Worm (Caenorhabditis elegans): ENCODE data around the gene tat-1.

The tat-1 gene

ce11 chrIII:12434104-12434503 lies 12.6 kb upstream of the tat-1 start, which contains the start of gene Y49E10.27:
Gene Y49E10.27 (plus strand): TSS chrIII:12434404.
- no peak for TF ChIP-seq unc-62 (GFP tag; optimal IDR thresholded peaks at IDR 0.05)

DNA sequence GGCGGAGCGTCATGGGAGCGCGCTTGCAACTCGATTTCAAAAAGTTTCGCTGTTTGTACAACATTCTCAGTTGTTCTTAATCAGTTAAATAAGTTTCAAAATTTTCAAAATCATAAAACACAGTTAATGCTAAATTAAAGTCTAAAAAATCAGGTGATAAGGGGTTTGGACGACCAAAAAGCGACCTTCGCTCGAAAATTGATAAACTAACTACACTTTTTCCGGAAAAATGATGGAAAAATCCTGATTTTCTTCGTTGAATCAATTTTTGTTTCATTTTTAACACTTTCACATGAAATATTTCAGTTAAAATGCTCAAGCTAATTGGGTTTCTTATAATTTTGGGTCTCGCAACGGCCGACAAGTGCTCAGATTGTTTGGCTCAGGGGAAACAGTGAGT lies 8.7 kb upstream of the tat-1 start, which contains the start of gene Y49E10.16:
Y49E10.16 (plus strand) TSS at position 301 of the 400 bp plus-strand sequence.
- no peak for TF ChIP-seq unc-62 (GFP tag; optimal IDR thresholded peaks at IDR 0.05)

- TF ChIP-seq unc-62 (GFP tag; optimal IDR thresholded peaks at IDR 0.05), result no peak
These were observed 8.1 kb upstream of the tat-1 start, which contains the start of gene snr-6 for ce11 chrIII:12429579-12430084. Gene snr-6 (minus strand): TSS chrIII:12429629.

ce11 chrIII:12428799-12429351 lies 7.4 kb upstream of the tat-1 start:
- TF ChIP-seq unc-62 (GFP tag; optimal IDR thresholded peaks at IDR 0.05), result no peak

DNA sequence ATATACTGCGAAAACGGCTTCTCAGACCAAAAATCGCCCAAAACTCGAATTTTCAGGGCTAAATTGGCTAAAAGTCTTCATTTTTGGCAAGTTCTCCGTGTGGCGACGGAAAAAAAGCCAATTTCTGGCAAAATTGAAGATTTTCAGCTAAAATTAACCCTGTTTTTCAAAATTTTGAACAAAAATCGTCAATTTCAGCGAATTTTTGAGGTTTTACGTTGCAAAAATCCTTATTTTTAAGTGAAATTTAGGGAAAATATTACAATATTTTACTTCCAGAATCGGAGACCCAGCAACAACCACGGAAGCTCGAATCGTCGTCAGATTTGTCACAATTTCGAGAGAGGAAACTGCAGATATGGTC lies 6.7 kb upstream of the tat-1 start:
- no peak for TF ChIP-seq unc-62 (GFP tag; optimal IDR thresholded peaks at IDR 0.05)

DNA sequence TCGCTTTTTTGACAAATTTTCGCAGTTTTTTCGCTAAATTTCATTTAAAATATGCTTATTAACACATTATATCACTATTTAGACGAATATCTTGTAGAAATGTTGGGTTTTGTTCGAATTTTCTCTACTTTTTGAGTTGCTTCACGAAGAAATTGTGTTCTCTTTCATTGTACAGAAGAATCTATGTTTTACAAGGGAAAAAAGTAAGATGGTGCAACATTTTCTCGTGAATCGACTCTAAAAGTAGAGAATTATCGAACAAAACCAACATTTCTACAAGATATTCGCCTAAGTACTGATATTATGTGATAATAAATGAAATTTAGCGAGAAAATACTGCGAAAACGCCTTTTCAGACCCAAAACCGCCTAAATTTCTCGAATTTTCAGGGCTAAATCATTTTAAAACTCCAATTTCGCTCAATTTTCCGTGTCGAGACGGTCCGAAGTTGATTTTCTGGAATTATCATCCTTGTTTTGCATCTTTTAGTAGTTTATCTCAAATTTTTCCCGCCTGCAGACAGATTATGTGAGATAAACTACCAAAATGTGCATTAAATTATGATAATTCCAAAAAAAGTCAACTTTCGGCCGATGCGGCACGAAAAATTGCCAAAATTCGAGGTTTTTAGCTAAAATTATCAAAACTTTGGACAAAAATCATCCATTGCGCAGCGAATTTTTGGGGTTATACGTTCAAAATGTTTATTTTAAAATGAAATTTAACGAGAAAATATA lies 6.2 kb upstream of the tat-1 start:
- no peak for TF ChIP-seq unc-62 (GFP tag; optimal IDR thresholded peaks at IDR 0.05)

DNA sequence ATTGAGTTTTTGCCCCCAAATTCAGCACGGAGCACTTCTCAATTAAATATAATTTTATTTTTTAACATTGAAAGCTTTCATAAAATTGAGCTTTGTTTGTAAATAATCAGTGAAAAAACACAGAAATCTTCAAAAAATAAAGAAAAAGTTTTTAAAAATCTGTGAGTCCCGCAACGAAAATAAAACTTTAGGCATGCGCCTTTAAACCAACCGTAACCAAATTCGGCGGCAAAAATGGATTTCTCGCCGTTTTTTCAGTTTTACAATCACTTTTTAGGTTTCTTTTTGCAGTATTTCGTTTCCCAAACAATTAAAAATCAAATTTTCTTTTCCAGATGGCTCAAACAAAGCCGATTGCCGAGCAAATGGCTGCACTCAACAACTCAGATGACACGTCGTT lies 5.0 kb upstream of the tat-1 start, which contains the start of gene pie-1:
pie-1 (plus strand) TSS at position 336 of the 400 bp plus-strand sequence.
- TF ChIP-seq unc-62 (GFP tag; optimal IDR thresholded peaks at IDR 0.05), result no peak

ce11 chrIII:12425846-12426405 lies 4.4 kb upstream of the tat-1 start:
- TF ChIP-seq unc-62 (GFP tag; optimal IDR thresholded peaks at IDR 0.05), result no peak

ce11 chrIII:12424663-12425062 lies 3.1 kb upstream of the tat-1 start:
- TF ChIP-seq unc-62 (GFP tag; optimal IDR thresholded peaks at IDR 0.05), result no peak

DNA sequence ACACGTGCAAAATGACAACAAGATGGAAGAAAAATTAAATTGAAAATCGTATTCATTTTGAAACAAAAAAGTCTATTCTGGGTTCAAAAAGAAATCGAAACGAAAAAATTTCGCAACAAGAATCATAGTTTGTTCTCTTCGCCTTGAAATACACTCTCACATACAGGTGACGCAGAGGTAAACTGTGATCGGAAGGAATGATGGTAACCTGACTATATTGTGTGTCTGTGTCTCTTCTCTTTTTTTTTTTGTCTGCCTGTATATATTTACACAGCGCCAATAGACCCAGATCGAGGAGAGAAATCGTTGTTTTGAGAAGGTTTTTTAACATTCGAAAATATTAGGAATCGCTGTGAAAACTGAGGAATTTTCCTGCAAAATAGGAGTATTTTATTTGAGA lies 2.5 kb upstream of the tat-1 start:
- TF ChIP-seq unc-62 (GFP tag; optimal IDR thresholded peaks at IDR 0.05), result no peak

DNA sequence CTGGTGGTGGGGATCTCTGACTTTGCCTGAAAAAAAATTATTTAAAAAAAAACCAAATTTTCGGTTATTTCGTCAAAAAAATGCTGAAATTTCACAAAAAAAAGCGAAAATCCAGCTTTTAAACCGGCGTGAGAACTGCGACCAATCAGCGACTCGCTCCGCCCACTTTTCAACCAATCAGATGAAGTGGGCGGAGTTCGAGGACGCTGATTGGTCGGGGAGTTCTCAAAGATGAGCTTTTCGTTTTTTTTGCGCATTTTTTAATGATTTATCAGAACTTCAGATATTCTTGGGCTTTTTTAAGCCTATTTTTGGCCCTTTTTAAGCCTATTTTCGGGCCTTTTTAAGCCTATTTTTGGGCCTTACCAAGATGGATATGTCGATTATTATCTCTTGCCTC lies 1.3 kb downstream of the tat-1 start:
- no peak for TF ChIP-seq unc-62 (GFP tag; optimal IDR thresholded peaks at IDR 0.05)

- no peak for TF ChIP-seq unc-62 (GFP tag; optimal IDR thresholded peaks at IDR 0.05)
These were observed 7.0 kb downstream of the tat-1 start for ce11 chrIII:12414533-12414932.

DNA sequence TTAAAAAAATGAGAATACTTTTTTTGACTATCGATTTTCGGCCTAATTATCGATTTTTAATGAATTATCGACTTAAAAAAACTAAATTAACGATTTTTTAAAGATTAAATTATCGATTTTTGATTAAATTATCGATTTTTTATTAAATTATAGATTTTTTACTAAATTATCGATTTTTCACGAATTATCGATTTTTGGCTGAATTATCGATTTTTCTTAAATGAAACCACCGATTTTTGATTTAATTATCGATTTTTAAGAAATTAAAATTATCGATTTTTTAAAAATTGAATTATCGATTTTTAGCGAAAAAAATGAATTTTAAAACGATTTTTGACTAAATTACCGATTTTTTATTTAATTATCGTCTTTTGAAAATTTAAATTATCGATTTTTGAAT lies 9.8 kb downstream of the tat-1 start:
- no peak for TF ChIP-seq unc-62 (GFP tag; optimal IDR thresholded peaks at IDR 0.05)

ce11 chrIII:12411059-12411458 lies 10.5 kb downstream of the tat-1 start:
- no peak for TF ChIP-seq unc-62 (GFP tag; optimal IDR thresholded peaks at IDR 0.05)

DNA sequence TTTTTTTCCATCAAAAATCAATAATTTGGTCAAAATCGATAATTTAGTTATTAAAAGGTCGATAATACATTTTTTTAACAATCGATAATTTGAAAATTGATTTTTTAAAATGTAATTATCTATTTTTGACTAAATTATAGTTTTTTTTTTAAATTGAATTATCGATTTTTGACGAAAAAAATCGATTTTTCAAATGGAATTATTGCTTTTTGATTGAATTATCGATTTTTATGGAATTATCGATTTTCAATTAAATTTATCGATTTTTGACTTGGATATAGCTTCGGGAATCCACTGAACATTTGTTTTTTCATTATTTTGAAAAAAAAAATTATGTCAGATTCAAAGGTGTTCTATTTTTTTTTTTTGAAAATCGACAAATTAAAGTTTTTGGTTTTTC lies 11.2 kb downstream of the tat-1 start:
- TF ChIP-seq unc-62 (GFP tag; optimal IDR thresholded peaks at IDR 0.05), result no peak

- TF ChIP-seq unc-62 (GFP tag; optimal IDR thresholded peaks at IDR 0.05), result no peak
These were observed 21.8 kb downstream of the tat-1 start for ce11 chrIII:12399709-12400108.

- no peak for TF ChIP-seq unc-62 (GFP tag; optimal IDR thresholded peaks at IDR 0.05)
These were observed 23.1 kb downstream of the tat-1 start for ce11 chrIII:12398468-12398867.
